Worm (Caenorhabditis elegans): ENCODE results near the gene ZK84.5.

ce11 chrII:6026646-6027045, 10.3 kb upstream of the ZK84.5 start:
- TF ChIP-seq pes-1 (GFP tag; IDR thresholded peaks at IDR 0.05) = no peak
- TF ChIP-seq ceh-36 (tag; optimal IDR thresholded peaks at IDR 0.05) = no peak
- TF ChIP-seq ama-1 (optimal IDR thresholded peaks at IDR 0.05) = no peak
- no peak for TF ChIP-seq flt-1 (GFP tag; IDR thresholded peaks at IDR 0.05)
- TF ChIP-seq tra-4 (tag; optimal IDR thresholded peaks at IDR 0.05) = no peak

Data from whole organism, early embryonic.